Worm (Caenorhabditis elegans): ENCODE measurements around the gene gei-8.

The gei-8 gene

ce11 chrIII:8093079-8093623 is 27.9 kb downstream of the gei-8 start, which contains the start of gene K06H7.2 (continued):
- TF ChIP-seq mef-2 (tag; optimal IDR thresholded peaks at IDR 0.05), result no peak

ce11 chrIII:8091408-8091807 is 29.6 kb downstream of the gei-8 start, which contains the start of gene idi-1:
TSS of gene idi-1 (plus strand) at chrIII:8091708.
- TF ChIP-seq ceh-88 (GFP tag; IDR thresholded peaks at IDR 0.05), result no peak
- no peak for TF ChIP-seq ets-5 (GFP tag; IDR thresholded peaks at IDR 0.05)
- TF ChIP-seq lin-39 (tag; optimal IDR thresholded peaks at IDR 0.05), result no peak

- TF ChIP-seq mep-1 (tag; optimal IDR thresholded peaks at IDR 0.05) (no peak), ceh-88 (GFP tag; IDR thresholded peaks at IDR 0.05) (no peak), skn-1 (tag; optimal IDR thresholded peaks at IDR 0.05) (no peak), dpl-1 (GFP tag; optimal IDR thresholded peaks at IDR 0.05) (no peak), snpc-4 (tag; optimal IDR thresholded peaks at IDR 0.05) (no peak), lsy-2 (tag; optimal IDR thresholded peaks at IDR 0.05) (no peak), jun-1 (tag; optimal IDR thresholded peaks at IDR 0.05) (no peak), dsc-1 (tag; optimal IDR thresholded peaks at IDR 0.05) (no peak), sox-4 (tag; optimal IDR thresholded peaks at IDR 0.05) (no peak), unc-30 (tag; optimal IDR thresholded peaks at IDR 0.05) (no peak), lin-14 (GFP tag; optimal IDR thresholded peaks at IDR 0.05) (no peak), lir-3 (tag; optimal IDR thresholded peaks at IDR 0.05; ENCODE audit: poor library complexity) (no peak), ceh-8 (GFP tag; optimal IDR thresholded peaks at IDR 0.05) (no peak), fkh-10 (GFP tag; optimal IDR thresholded peaks at IDR 0.05) (no peak), snu-23 (GFP tag; optimal IDR thresholded peaks at IDR 0.05) (no peak)
Measured at ce11 chrIII:8088235-8088634, 32.8 kb downstream of the gei-8 start, which contains the start of gene vms-1. TSS of gene vms-1 (plus strand) at chrIII:8088535.

- TF ChIP-seq nhr-20 (tag; optimal IDR thresholded peaks at IDR 0.05) (peak; percentile 35), lir-3 (tag; optimal IDR thresholded peaks at IDR 0.05; ENCODE audit: poor library complexity) (peak; percentile 63), elt-3 (tag; optimal IDR thresholded peaks at IDR 0.05) (peak in 1 of 6 experiments; percentile 43), swsn-7 (tag; optimal IDR thresholded peaks at IDR 0.05) (peak; percentile 53), irx-1 (tag; optimal IDR thresholded peaks at IDR 0.05) (no peak), dpl-1 (GFP tag; optimal IDR thresholded peaks at IDR 0.05) (peak; percentile 67 to 77 (median 76)), dsc-1 (tag; optimal IDR thresholded peaks at IDR 0.05) (peak; percentile 44), vab-15 (tag; optimal IDR thresholded peaks at IDR 0.05) (no peak), mep-1 (tag; optimal IDR thresholded peaks at IDR 0.05) (peak; percentile 85), blmp-1 (tag; optimal IDR thresholded peaks at IDR 0.05) (peak; percentile 22), nhr-19 (GFP tag; conservative IDR thresholded peaks at IDR 0.05) (peak; percentile 40; the same call in 1 of the 2 replicates), unc-98 (GFP tag; IDR thresholded peaks at IDR 0.05) (no peak), tbx-2 (tag; optimal IDR thresholded peaks at IDR 0.05) (peak; percentile 52), nhr-90 (tag; optimal IDR thresholded peaks at IDR 0.05; ENCODE audit: poor library complexity) (peak; percentile 42), rnt-1 (tag; optimal IDR thresholded peaks at IDR 0.05) (peak; percentile 53), unc-86 (tag; optimal IDR thresholded peaks at IDR 0.05) (peak; percentile 13), nhr-85 (tag) (peak; percentile 78), fos-1 (tag; optimal IDR thresholded peaks at IDR 0.05) (peak; percentile 6), C16A3.4 (tag; optimal IDR thresholded peaks at IDR 0.05) (peak; percentile 36), skn-1 (tag; optimal IDR thresholded peaks at IDR 0.05) (peak; percentile 64), efl-1 (optimal IDR thresholded peaks at IDR 0.05) (peak; percentile 74 to 79), efl-1 (GFP tag; optimal IDR thresholded peaks at IDR 0.05 in 1 of 2) (peak; percentile 76 to 97), zag-1 (tag; optimal IDR thresholded peaks at IDR 0.05) (no peak), lsy-2 (tag; optimal IDR thresholded peaks at IDR 0.05) (peak; percentile 99), zip-4 (GFP tag; optimal IDR thresholded peaks at IDR 0.05) (peak; percentile 27), hlh-17 (GFP tag; optimal IDR thresholded peaks at IDR 0.05; ENCODE audit: borderline replicate concordance) (no peak), nhr-71 (tag; optimal IDR thresholded peaks at IDR 0.05) (peak; percentile 73), Y116A8C.19 (tag; optimal IDR thresholded peaks at IDR 0.05; ENCODE audit: borderline replicate concordance) (no peak), lin-35 (GFP tag; optimal IDR thresholded peaks at IDR 0.05) (peak; percentile 75 to 82), isw-1 (GFP tag; IDR thresholded peaks at IDR 0.05) (peak; percentile 44), nhr-47 (tag; optimal IDR thresholded peaks at IDR 0.05) (peak; percentile 71), aly-2 (tag; optimal IDR thresholded peaks at IDR 0.05) (peak; percentile 70), snpc-4 (tag; optimal IDR thresholded peaks at IDR 0.05) (peak; percentile 9), fkh-8 (tag; optimal IDR thresholded peaks at IDR 0.05) (peak; percentile 38), jun-1 (tag; optimal IDR thresholded peaks at IDR 0.05) (peak; percentile 19), lin-13 (GFP tag; optimal IDR thresholded peaks at IDR 0.05) (peak; percentile 28)
Measured at ce11 chrIII:8085355-8085754, 35.7 kb downstream of the gei-8 start, which contains the start of the genes K06H7.7 and grp-1. TSS of gene K06H7.7 (minus strand) at chrIII:8085475. TSS of gene grp-1 (plus strand) at chrIII:8085705.

All from whole organism, L1 larva.